Worm (Caenorhabditis elegans) whole organism, L4/young adult: ENCODE data around the gene ZC513.2.

Experiments used
- W03F9.2 ChIP-seq: fragments of 150-350 bp; optimal IDR thresholded peaks from 2 replicates; lab custom pipeline; 2014; ENCODE audit warnings: missing biosample characterization, missing genetic modification characterization
- dao-5 ChIP-seq: sonication (generic microtip); optimal IDR thresholded peaks from 2 replicates; lab custom pipeline; 2016; ENCODE audit warnings: missing genotype, missing genetic modification characterization, moderate library complexity, missing compliant biosample characterization
- him-1 ChIP-seq: sonication (generic microtip); optimal IDR thresholded peaks from 2 replicates; lab custom pipeline; 2016; ENCODE audit warnings: missing genotype, missing genetic modification reagents, missing genetic modification characterization, missing compliant biosample characterization

ce11 chrV:8069637-8070036 is 15.4 kb downstream of the ZC513.2 start, which contains the start of gene str-143:
- TF ChIP-seq him-1 (tag; lab: Kevin White, UChicago): no peak
- TF ChIP-seq W03F9.2: no peak
- TF ChIP-seq dao-5 (tag; lab: Kevin White, UChicago): no peak
